Worm (Caenorhabditis elegans): ENCODE measurements around the gene F54D10.4.

ce11 chrII:3788356-3788962 is 18.4 kb downstream of the F54D10.4 start:
- no peak for TF ChIP-seq him-1 (tag; optimal IDR thresholded peaks at IDR 0.05)
- no peak for TF ChIP-seq dao-5 (tag; optimal IDR thresholded peaks at IDR 0.05)
- TF ChIP-seq W03F9.2 (tag; optimal IDR thresholded peaks at IDR 0.05), result no peak

Data from whole organism, L4/young adult.